Fruit fly (Drosophila melanogaster): ENCODE results near the gene Neurochondrin.

Gene Neurochondrin

dm6 chr3R:6433885-6434284 lies 34.4 kb upstream of the Neurochondrin start:
- TF ChIP-seq CG8478 (optimal IDR thresholded peaks at IDR 0.05): no peak
- no peak for TF ChIP-seq CTCF (optimal IDR thresholded peaks at IDR 0.05)

DNA sequence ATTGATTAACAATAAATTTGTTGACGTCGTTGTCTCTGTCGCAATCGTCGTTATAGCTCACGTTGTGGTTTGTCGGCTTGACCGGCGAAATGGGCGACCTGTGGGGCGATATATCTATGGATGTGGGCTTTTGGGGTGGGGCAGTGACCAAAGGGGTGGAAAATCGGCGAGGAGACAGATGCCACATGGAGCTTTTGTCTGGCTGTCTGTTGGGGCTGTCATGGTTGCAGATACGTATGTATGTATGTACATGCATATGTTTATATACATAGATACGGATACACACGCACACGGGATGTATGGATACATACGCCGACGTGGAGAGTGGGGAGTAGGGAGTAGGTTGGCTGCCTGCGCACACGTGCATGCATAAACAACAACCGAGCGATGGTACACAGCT lies 33.0 kb upstream of the Neurochondrin start:
- TF ChIP-seq CG8478 (optimal IDR thresholded peaks at IDR 0.05) (no peak), CTCF (optimal IDR thresholded peaks at IDR 0.05) (no peak)

- no peak for TF ChIP-seq CTCF (optimal IDR thresholded peaks at IDR 0.05)
- TF ChIP-seq CG8478 (optimal IDR thresholded peaks at IDR 0.05): no peak
Measured at dm6 chr3R:6435761-6436318, 32.4 kb upstream of the Neurochondrin start.

DNA sequence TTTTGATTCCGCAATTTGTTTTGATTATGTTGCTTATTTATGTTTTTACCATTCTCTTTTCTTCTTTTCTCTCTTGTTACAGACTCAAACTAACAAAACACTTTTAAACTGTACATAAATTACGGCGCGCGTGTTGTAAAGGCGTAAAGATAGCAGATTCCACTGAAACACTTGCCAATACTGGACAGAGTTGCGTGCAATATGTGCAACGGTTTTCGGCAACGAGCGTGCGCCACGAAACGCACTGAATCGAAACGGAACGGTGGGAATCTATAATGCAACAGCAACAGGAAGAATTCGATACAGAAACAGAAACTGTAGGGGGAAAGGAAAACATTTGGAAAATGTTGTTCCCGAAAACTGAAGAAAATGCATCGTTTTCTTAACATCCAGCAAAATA lies 31.6 kb upstream of the Neurochondrin start:
- TF ChIP-seq CTCF (optimal IDR thresholded peaks at IDR 0.05): no peak
- TF ChIP-seq CG8478 (optimal IDR thresholded peaks at IDR 0.05): no peak

- TF ChIP-seq CG8478 (optimal IDR thresholded peaks at IDR 0.05) (no peak), CTCF (optimal IDR thresholded peaks at IDR 0.05) (no peak)
Measured at dm6 chr3R:6456140-6457054, 11.8 kb upstream of the Neurochondrin start, which contains the start of gene CG9727. CG9727 (minus strand) TSS chr3R:6456676.

DNA sequence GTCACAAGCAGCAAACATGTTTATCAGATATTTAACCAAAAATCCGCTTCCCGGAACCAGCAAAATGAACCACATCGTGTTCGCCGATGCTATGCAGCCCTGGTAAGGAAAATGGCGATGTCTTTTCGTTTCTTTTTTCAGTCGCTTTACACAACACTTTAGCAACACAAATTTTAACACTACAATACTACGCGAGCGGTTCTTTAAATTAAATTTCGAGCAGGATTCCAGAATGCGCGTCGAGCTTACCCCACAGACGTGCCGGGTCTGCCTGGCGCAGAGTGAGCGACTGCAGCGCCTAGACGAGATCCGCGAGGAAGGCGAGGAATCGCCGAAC lies 11.2 kb upstream of the Neurochondrin start, which contains the start of gene Zif:
Gene Zif (plus strand): TSS at position 34 of the 337 bp plus-strand sequence.
- TF ChIP-seq CTCF (optimal IDR thresholded peaks at IDR 0.05): peak in 1 of 2 experiments; percentile 6
- TF ChIP-seq CG8478 (optimal IDR thresholded peaks at IDR 0.05): no peak

DNA sequence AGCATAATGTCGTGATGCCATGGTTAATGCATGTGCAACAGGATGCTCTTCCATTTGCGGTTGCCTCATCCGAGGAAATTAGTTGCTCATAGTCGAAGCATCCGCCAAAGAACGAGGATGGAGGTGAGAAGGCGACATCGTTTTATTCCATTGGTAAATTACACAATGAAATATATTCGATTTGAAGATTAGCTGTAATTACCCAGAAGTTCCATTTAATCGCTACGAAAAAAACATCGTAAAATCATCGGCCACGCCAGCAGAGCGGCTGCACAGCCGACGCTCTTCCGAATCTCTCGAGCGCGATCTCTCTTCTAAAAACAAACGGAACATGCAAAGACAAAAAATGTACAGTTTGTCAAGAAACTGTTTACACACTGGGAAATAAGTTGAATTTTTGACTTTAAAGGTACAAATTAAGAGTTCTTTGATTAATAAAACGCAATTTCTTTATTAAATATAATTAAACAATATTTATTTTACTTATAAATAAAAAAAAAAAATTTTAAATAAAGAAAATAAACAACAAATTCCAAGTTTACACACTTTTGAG lies 7.6 kb upstream of the Neurochondrin start:
- TF ChIP-seq CG8478 (optimal IDR thresholded peaks at IDR 0.05) (no peak), CTCF (optimal IDR thresholded peaks at IDR 0.05) (no peak)

DNA sequence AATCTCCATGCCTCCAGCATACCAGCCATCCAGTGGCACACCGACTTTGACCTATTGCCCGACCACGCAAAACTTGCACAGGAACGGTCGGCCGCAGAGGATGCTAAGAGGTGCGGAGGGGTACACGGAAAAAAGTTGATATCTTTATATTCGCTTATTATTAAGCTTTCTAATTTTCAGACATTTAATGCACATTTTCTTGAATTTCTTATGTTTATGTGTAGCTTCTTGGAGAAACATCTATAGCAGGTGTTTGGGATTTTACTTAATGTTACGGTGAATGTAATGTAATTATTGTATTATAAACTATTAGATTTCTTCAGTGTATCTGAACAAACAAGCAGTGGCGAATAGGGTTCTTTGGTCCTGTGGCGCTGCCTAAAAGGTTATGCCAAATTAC lies 5.3 kb upstream of the Neurochondrin start:
- TF ChIP-seq CTCF (optimal IDR thresholded peaks at IDR 0.05): no peak
- TF ChIP-seq CG8478 (optimal IDR thresholded peaks at IDR 0.05): no peak

DNA sequence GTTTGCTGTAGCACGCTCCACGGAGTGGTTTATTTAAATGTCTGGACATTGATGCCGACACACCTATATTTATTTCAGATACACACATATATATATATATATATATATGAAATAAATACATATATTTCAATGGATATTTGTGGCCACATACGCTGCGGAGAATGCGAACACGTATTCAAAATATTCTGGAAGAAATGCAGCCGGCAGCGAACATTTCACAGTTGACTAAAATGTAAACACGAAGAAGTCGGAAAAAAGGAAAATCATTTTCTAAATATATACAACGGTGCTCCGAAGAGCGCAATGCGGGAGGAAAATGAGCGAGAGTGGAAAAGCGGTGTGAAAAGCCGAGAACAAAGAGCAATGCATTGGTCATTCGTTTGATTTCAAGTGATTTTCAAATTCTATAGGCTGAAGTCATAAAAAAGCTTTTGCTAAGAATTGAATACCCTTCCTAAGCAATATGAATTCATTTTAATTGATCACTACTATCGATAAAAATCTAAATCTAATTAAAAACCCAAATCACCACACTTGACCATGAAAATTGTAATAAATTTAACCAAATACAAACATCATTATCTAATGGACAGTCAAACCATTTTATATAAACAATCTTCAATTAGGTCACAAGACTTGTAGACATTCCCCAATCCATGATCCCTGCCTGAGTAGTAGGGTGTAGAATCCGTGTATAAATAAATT lies 439 bp upstream of the Neurochondrin start:
- TF ChIP-seq CTCF (optimal IDR thresholded peaks at IDR 0.05) (no peak), CG8478 (optimal IDR thresholded peaks at IDR 0.05) (no peak)

- TF ChIP-seq CTCF (optimal IDR thresholded peaks at IDR 0.05) (no peak), CG8478 (optimal IDR thresholded peaks at IDR 0.05) (no peak)
Measured at dm6 chr3R:6474430-6474829, 6.2 kb downstream of the Neurochondrin start.

DNA sequence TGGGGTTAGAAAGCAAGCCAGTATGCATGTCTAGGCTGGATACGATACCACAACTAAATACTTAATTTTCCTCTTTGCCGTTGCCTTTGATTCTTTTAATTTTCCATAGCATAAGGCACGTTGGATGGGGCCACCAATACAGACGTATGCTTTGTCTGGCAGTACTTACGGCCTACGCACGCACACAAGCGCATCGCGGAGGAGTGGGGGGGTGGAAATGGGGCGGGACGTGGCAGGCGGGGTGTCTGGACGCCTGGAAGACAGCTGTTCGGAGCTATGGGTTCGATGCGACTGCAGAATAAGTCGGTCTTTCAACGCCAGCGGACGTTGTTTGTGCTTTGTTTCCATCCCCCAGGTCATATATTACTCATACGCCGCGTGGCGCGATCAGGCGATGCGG lies 8.2 kb downstream of the Neurochondrin start:
- TF ChIP-seq CG8478 (optimal IDR thresholded peaks at IDR 0.05) (no peak), CTCF (optimal IDR thresholded peaks at IDR 0.05) (no peak)

DNA sequence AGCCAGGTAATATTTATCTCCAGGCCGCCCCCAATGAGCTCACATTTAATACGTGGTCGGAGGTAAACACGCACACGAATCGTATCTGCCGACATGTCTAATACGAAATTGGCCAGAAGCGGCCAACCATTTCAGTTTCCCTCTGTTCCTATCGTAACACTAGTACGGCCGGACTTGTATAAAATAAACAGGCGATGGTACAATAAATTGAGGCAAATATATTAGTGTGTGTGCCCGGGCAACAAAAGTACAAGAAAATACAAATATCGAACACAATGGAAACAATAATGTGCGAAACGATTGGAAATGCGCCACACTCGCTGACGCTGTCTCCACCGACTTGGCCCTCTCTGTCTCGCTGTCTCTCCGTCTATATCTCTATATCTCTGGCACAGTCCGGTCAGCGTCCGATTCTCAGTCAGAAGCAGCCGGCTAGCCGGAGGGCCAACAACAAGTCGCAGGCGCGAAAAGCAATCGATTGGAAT lies 9.7 kb downstream of the Neurochondrin start, which contains the start of gene CG15186:
Gene CG15186 (plus strand): TSS at position 435 of the 485 bp plus-strand sequence.
- TF ChIP-seq CG8478 (optimal IDR thresholded peaks at IDR 0.05): no peak
- TF ChIP-seq CTCF (optimal IDR thresholded peaks at IDR 0.05): no peak

- TF ChIP-seq CG8478 (optimal IDR thresholded peaks at IDR 0.05) (no peak), CTCF (optimal IDR thresholded peaks at IDR 0.05) (no peak)
Measured at dm6 chr3R:6481740-6482443, 13.7 kb downstream of the Neurochondrin start.

- TF ChIP-seq CG8478 (optimal IDR thresholded peaks at IDR 0.05) (no peak), CTCF (optimal IDR thresholded peaks at IDR 0.05) (no peak)
Measured at dm6 chr3R:6495938-6496337, 27.7 kb downstream of the Neurochondrin start.
